Worm (Caenorhabditis elegans): Measurements from ENCODE around the gene Y97E10AR.6.

- TF ChIP-seq dao-5 (tag; optimal IDR thresholded peaks at IDR 0.05): no peak
- no peak for TF ChIP-seq him-1 (tag; optimal IDR thresholded peaks at IDR 0.05)
- TF ChIP-seq W03F9.2 (tag; optimal IDR thresholded peaks at IDR 0.05): no peak
Measured at ce11 chrV:7971376-7971775, 42.4 kb downstream of the Y97E10AR.6 start.
